Fruit fly (Drosophila melanogaster) S2 (cell line): ENCODE data around the gene Vha16-5.

Source experiments
- CG8478 ChIP-seq: fragments of >200 bp; optimal IDR thresholded peaks from 2 replicates; lab custom pipeline; 2018
- CTCF ChIP-seq, 2 experiments: fragments of >200 bp; optimal IDR thresholded peaks; 2 replicates each; lab custom pipeline; 2018

dm6 chr2L:10729955-10730354 is 6.9 kb downstream of the Vha16-5 start, which contains the start of gene CG17118:
- no peak for TF ChIP-seq CTCF (optimal IDR thresholded peaks at IDR 0.05; lab: Kevin White, UChicago)
- TF ChIP-seq CG8478 (lab: Kevin White, UChicago) = no peak
